Worm (Caenorhabditis elegans): ENCODE measurements around the gene Y57G11C.30.

Gene Y57G11C.30

DNA sequence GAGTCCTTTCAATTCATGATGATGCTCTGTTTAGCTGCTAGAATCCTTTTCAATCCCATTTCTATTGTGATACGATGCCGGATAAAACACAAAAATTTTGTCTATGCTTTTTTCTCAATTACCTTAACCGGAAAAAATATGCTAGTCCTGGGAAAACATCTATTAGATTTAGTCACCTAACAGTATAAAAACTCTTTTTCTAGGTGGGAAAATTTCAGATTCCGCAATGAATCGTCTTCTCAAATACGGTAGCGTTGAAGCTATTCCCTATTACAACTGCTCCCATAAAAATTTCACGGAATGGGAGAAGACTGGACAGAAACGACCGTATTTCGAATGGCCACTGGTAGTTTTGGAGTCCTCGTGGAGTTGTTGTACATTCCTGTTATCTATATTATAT lies 9.3 kb upstream of the Y57G11C.30 start, which contains the start of gene Y57G11C.28:
TSS of gene Y57G11C.28 (plus strand) at position 301 of the 400 bp plus-strand sequence.
- TF ChIP-seq C06A6.2 (GFP tag; conservative IDR thresholded peaks at IDR 0.05) (no peak), ZK185.1 (tag; optimal IDR thresholded peaks at IDR 0.05; ENCODE audit: poor library complexity, severe bottlenecking) (no peak), Y79H2A.3 (GFP tag; conservative IDR thresholded peaks at IDR 0.05) (no peak), F33H1.4 (GFP tag; IDR thresholded peaks at IDR 0.05) (no peak), lin-26 (GFP tag; IDR thresholded peaks at IDR 0.05) (no peak), ztf-3 (GFP tag; optimal IDR thresholded peaks at IDR 0.05) (no peak)

DNA sequence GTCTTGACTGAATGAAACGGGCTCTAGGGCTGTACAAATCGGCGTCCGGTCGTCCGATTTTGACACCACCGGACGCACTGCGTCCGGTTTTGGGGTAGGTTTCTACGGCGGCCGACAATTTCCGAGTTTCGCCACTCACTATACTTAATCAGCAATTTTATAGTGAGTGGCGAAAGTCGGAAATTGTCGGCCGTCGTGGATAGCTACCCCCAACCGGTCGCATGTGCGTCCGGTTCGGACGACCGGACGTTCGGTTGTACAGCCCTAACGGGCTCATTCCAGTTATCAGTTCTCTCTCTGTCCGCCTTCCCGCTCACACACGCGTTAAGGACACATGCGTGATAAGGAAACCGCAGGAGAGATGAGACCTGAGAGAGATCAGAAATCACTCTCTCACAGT lies 6.1 kb upstream of the Y57G11C.30 start, which contains the start of gene Y57G11C.1131:
TSS of gene Y57G11C.1131 (plus strand) at position 333 of the 400 bp plus-strand sequence.
- no peak for TF ChIP-seq akir-1 (GFP tag; optimal IDR thresholded peaks at IDR 0.05)
- TF ChIP-seq egrh-3 (GFP tag; IDR thresholded peaks at IDR 0.05), result no peak
- peak; percentile 57 for TF ChIP-seq hmg-1.2 (GFP tag; IDR thresholded peaks at IDR 0.05)
- TF ChIP-seq lin-54 (GFP tag; optimal IDR thresholded peaks at IDR 0.05), result no peak
- TF ChIP-seq rec-8 (tag; optimal IDR thresholded peaks at IDR 0.05), result no peak
- no peak for TF ChIP-seq mcd-1 (GFP tag; IDR thresholded peaks at IDR 0.05)
- TF ChIP-seq D2030.7 (GFP tag; IDR thresholded peaks at IDR 0.05), result 0 out of 2 replicates have a peak, but pooled peaks have one; percentile 14
- peak; percentile 89 for TF ChIP-seq attf-6 (GFP tag; IDR thresholded peaks at IDR 0.05)
- no peak for TF ChIP-seq ceh-27 (GFP tag; optimal IDR thresholded peaks at IDR 0.05)
- TF ChIP-seq bed-2 (GFP tag; IDR thresholded peaks at IDR 0.05), result no peak
- TF ChIP-seq ccch-3 (GFP tag; optimal IDR thresholded peaks at IDR 0.05), result no peak
- no peak for TF ChIP-seq sdz-38 (tag; optimal IDR thresholded peaks at IDR 0.05)
- no peak for TF ChIP-seq snpc-1.3 (tag; optimal IDR thresholded peaks at IDR 0.05; ENCODE audit: insufficient read depth)
- TF ChIP-seq snpc-1.1 (tag; optimal IDR thresholded peaks at IDR 0.05; ENCODE audit: insufficient read depth), result peak; percentile 73
- TF ChIP-seq B0261.1 (tag; optimal IDR thresholded peaks at IDR 0.05), result no peak
- no peak for TF ChIP-seq K12H6.12 (tag; optimal IDR thresholded peaks at IDR 0.05)
- peak; percentile 84 for TF ChIP-seq snpc-4 (GFP tag; optimal IDR thresholded peaks at IDR 0.05)
- peak; percentile 48 to 97 (median 90) for TF ChIP-seq snpc-4 (tag; optimal IDR thresholded peaks at IDR 0.05)

DNA sequence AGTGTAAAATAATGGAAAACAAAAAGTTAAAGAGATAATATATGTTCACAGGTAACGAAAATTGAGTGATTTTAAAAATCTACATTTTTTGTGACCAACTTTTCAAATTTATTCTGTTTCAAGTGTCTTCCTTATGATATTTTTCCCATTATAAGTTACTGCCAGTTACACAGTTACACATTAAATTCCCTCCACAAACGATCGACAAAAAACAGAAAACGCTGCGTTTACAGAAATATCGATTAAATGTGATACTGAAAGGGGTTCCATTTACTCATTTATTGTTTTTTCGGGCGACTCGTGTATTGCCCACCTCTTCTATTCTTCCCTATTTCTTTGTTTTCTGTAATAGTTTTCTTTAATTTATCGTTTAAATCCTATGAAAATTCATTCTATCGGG lies 1.7 kb upstream of the Y57G11C.30 start, which contains the start of gene Y57G11C.1144:
TSS of gene Y57G11C.1144 (plus strand) at position 301 of the 400 bp plus-strand sequence.
- TF ChIP-seq ztf-28 (GFP tag; IDR thresholded peaks at IDR 0.05) (no peak), lsl-1 (GFP tag; optimal IDR thresholded peaks at IDR 0.05) (no peak), C06A6.2 (GFP tag; conservative IDR thresholded peaks at IDR 0.05) (no peak), let-526 (GFP tag; IDR thresholded peaks at IDR 0.05) (no peak), cebp-1 (GFP tag; IDR thresholded peaks at IDR 0.05) (no peak), cebp-1 (tag; optimal IDR thresholded peaks at IDR 0.05) (no peak), fkh-3 (tag; optimal IDR thresholded peaks at IDR 0.05) (no peak), nfyb-1 (GFP tag; IDR thresholded peaks at IDR 0.05) (no peak), Y53G8AR.9 (GFP tag; conservative IDR thresholded peaks at IDR 0.05) (no peak), F10E7.11 (tag; optimal IDR thresholded peaks at IDR 0.05) (no peak), athp-1 (tag; optimal IDR thresholded peaks at IDR 0.05) (no peak)

ce11 chrIV:14944234-14944633 lies 5.5 kb downstream of the Y57G11C.30 start, which contains the start of gene Y57G11C.48:
Gene Y57G11C.48, minus strand, starts transcription at chrIV:14944334.
- TF ChIP-seq ekl-4 (GFP tag; IDR thresholded peaks at IDR 0.05), result no peak
- peak; percentile 17; the same call in 1 of the 2 replicates for TF ChIP-seq attf-6 (GFP tag; IDR thresholded peaks at IDR 0.05)

Data from whole organism, young adult.